Fruit fly (Drosophila melanogaster): Measurements from ENCODE around the gene CG1924.

The CG1924 gene

DNA sequence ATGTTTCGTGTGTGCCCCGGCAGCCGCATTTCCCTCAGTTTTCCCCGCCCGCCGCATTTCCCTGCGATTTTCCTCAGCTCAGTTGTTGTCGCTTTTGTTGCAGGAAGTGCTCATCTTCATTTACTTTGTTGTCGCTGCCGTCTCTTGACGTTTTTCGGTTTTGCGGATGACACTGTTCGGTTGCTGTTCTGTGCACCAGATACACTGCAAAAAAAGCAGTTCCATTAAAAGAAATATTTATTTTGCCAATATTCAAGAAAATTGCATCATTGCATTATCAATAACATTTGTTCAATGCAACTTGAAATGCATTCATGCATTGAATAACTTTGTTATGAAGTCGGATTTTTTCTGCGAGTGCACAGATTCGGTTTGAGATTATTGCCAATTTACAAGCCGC, 39.1 kb upstream of the CG1924 start (continued):
- TF ChIP-seq repo (GFP tag; optimal IDR thresholded peaks at IDR 0.05) (no peak), Spps (tag; optimal IDR thresholded peaks at IDR 0.05) (peak; percentile 48), Six4 (GFP tag; optimal IDR thresholded peaks at IDR 0.05) (peak; percentile 49), CG7556 (GFP tag; optimal IDR thresholded peaks at IDR 0.05) (peak; percentile 36), zfh1 (GFP tag; IDR thresholded peaks at IDR 0.05) (peak; percentile 74; the same call in 2 of the 3 replicates), tna (GFP tag; IDR thresholded peaks at IDR 0.05; ENCODE audit: partially characterized antibody) (no peak), CG14965 (GFP tag; optimal IDR thresholded peaks at IDR 0.05; ENCODE audit: borderline replicate concordance) (no peak), CG8924 (tag; optimal IDR thresholded peaks at IDR 0.05) (peak; percentile 52), run (tag; optimal IDR thresholded peaks at IDR 0.05) (no peak), prd (optimal IDR thresholded peaks at IDR 0.05) (no peak), prd (GFP tag; IDR thresholded peaks at IDR 0.05) (peak; percentile 90), CG17359 (tag; optimal IDR thresholded peaks at IDR 0.05) (peak; percentile 58), CG11398 (GFP tag; optimal IDR thresholded peaks at IDR 0.05) (peak; percentile 28), Trl (optimal IDR thresholded peaks at IDR 0.05) (no peak), Trl (GFP tag; optimal IDR thresholded peaks at IDR 0.05) (no peak), CoRest (tag; optimal IDR thresholded peaks at IDR 0.05) (peak; percentile 44), CG5245 (GFP tag; optimal IDR thresholded peaks at IDR 0.05) (peak; percentile 24), pho (GFP tag; optimal IDR thresholded peaks at IDR 0.05) (no peak), CG11695 (GFP tag; IDR thresholded peaks at IDR 0.05) (0 out of 3 replicates have a peak, but pooled peaks have one; percentile 24), CG1832 (GFP tag; optimal IDR thresholded peaks at IDR 0.05) (no peak), aop (GFP tag; IDR thresholded peaks at IDR 0.05) (no peak), CG5180 (GFP tag; optimal IDR thresholded peaks at IDR 0.05) (no peak), CG17361 (GFP tag; IDR thresholded peaks at IDR 0.05) (peak; percentile 58; the same call in 2 of the 3 replicates), CG34224 (GFP tag; IDR thresholded peaks at IDR 0.05; ENCODE audit: partially characterized antibody) (no peak), zf30C (GFP tag; optimal IDR thresholded peaks at IDR 0.05) (peak; percentile 59), CG31388 (GFP tag; optimal IDR thresholded peaks at IDR 0.05) (no peak), CG6813 (GFP tag; optimal IDR thresholded peaks at IDR 0.05) (peak; percentile 22), CG12942 (GFP tag; optimal IDR thresholded peaks at IDR 0.05) (peak; percentile 52), CG18262 (tag; optimal IDR thresholded peaks at IDR 0.05) (peak; percentile 56), CG12391 (tag; optimal IDR thresholded peaks at IDR 0.05) (peak; percentile 64), tin (GFP tag; optimal IDR thresholded peaks at IDR 0.05) (peak; percentile 54), amos (GFP tag; IDR thresholded peaks at IDR 0.05; ENCODE audit: partially characterized antibody) (no peak), Side (GFP tag; optimal IDR thresholded peaks at IDR 0.05) (peak; percentile 20), nerfin-2 (GFP tag; IDR thresholded peaks at IDR 0.05; ENCODE audit: partially characterized antibody) (no peak), CG17328 (GFP tag; IDR thresholded peaks at IDR 0.05) (peak; percentile 74), CG13775 (GFP tag; optimal IDR thresholded peaks at IDR 0.05) (peak; percentile 43), ranshi (GFP tag; IDR thresholded peaks at IDR 0.05) (peak; percentile 62; the same call in 1 of the 2 replicates), CG2199 (GFP tag; IDR thresholded peaks at IDR 0.05) (no peak), CG13424 (tag; optimal IDR thresholded peaks at IDR 0.05) (peak; percentile 19), fd96Cb (tag; optimal IDR thresholded peaks at IDR 0.05) (peak; percentile 66), Camta (GFP tag; optimal IDR thresholded peaks at IDR 0.05) (peak; percentile 27), CG10366 (GFP tag; IDR thresholded peaks at IDR 0.05) (peak; percentile 13; the same call in 1 of the 2 replicates), Hsf (GFP tag; optimal IDR thresholded peaks at IDR 0.05) (peak; percentile 63), CG4424 (GFP tag; optimal IDR thresholded peaks at IDR 0.05) (peak; percentile 64), so (GFP tag; IDR thresholded peaks at IDR 0.05) (peak; percentile 46; the same call in 1 of the 3 replicates), CG8281 (tag; optimal IDR thresholded peaks at IDR 0.05) (no peak), CG16813 (GFP tag; IDR thresholded peaks at IDR 0.05; ENCODE audit: partially characterized antibody) (no peak), CG15696 (tag; optimal IDR thresholded peaks at IDR 0.05) (peak; percentile 70), Chrac-16 (GFP tag; optimal IDR thresholded peaks at IDR 0.05) (peak; percentile 51), tgo (GFP tag; IDR thresholded peaks at IDR 0.05) (no peak), zen (tag; optimal IDR thresholded peaks at IDR 0.05) (peak; percentile 93)

Measured in whole organism, embryonic.